Worm (Caenorhabditis elegans) whole organism, early embryonic: Measurements from ENCODE around the gene srt-70.

Experiments
- B0310.2 ChIP-seq: sonication (generic microtip); optimal IDR thresholded peaks from 2 replicates; lab custom pipeline; 2016; ENCODE audit warnings: mild to moderate bottlenecking, missing genetic modification characterization, missing compliant biosample characterization
- F13C5.2 ChIP-seq: sonication (generic microtip); optimal IDR thresholded peaks from 2 replicates; lab custom pipeline; 2017; ENCODE audit warnings: mild to moderate bottlenecking, missing genetic modification characterization, inconsistent platforms, missing compliant biosample characterization
- aly-1 ChIP-seq: sonication (generic microtip); optimal IDR thresholded peaks from 2 replicates; lab custom pipeline; 2016; ENCODE audit warnings: missing genetic modification characterization, missing compliant biosample characterization
- ama-1 ChIP-seq: fragments of 150-350 bp; optimal IDR thresholded peaks from 2 replicates; lab custom pipeline; 2014
- ceh-13 ChIP-seq: fragments of 200-800 bp; sonication (Bioruptor generic); optimal IDR thresholded peaks from 2 replicates; lab custom pipeline; 2018; ENCODE audit warnings: mild to moderate bottlenecking, missing genetic modification characterization, missing compliant biosample characterization
- ceh-36 ChIP-seq: sonication (generic microtip); optimal IDR thresholded peaks from 2 replicates; lab custom pipeline; 2016; ENCODE audit warnings: missing genetic modification characterization, inconsistent platforms, missing compliant biosample characterization
- ets-7 ChIP-seq: sonication (generic microtip); optimal IDR thresholded peaks from 2 replicates; lab custom pipeline; 2016; ENCODE audit warnings: missing genotype, missing genetic modification characterization, missing compliant biosample characterization
- flt-1 ChIP-seq: fragments of 200-800 bp; sonication (Bioruptor generic); IDR thresholded peaks from 2 replicates; pipeline ENCODE4 v1.3.6; 2022; ENCODE audit warnings: missing genetic modification characterization, missing compliant biosample characterization
- hmbx-1 ChIP-seq: sonication (generic microtip); optimal IDR thresholded peaks from 2 replicates; lab custom pipeline; 2016; ENCODE audit warnings: mild to moderate bottlenecking, missing genetic modification characterization, missing compliant biosample characterization
- hnd-1 ChIP-seq: sonication (generic microtip); optimal IDR thresholded peaks from 2 replicates; lab custom pipeline; 2016; ENCODE audit warnings: missing genetic modification characterization, missing compliant biosample characterization
- pes-1 ChIP-seq: fragments of 200-800 bp; sonication (Bioruptor generic); IDR thresholded peaks from 2 replicates; pipeline ENCODE4 v1.3.6; 2022; ENCODE audit warnings: missing genetic modification reagents, missing genetic modification characterization, missing compliant biosample characterization
- sea-1 ChIP-seq: fragments of 200-800 bp; sonication (Bioruptor generic); conservative IDR thresholded peaks from 2 replicates; pipeline ENCODE4 v1.3.6; 2022; ENCODE audit warnings: missing genetic modification characterization, missing compliant biosample characterization
- tbx-11 ChIP-seq: fragments of 200-800 bp; sonication (Bioruptor generic); IDR thresholded peaks from 2 replicates; pipeline ENCODE4 v1.3.6; 2022; ENCODE audit warnings: missing genetic modification characterization, missing compliant biosample characterization
- tbx-37 ChIP-seq: fragments of 200-800 bp; sonication (Bioruptor generic); conservative IDR thresholded peaks from 2 replicates; pipeline ENCODE4 v1.3.6; 2022; ENCODE audit warnings: missing genetic modification reagents, missing genetic modification characterization, missing compliant biosample characterization

DNA sequence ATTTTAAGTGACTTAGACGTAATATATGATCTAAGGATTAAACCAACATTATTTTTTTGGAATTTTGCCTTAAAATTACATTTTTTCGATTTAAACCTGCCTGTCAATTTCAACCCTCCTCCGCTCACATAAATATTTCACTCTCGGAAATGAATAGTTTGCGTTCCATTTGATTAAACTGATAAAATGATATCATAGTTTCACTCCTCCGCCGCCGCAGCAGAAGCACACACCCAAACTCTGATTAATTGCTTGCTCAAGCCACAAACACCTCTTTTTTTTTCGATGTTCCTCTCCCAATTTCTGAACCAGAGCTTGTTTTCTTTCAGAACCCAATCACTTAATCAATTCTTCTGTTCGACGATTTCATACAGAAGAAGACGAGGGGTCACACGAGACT lies 36.3 kb downstream of the srt-70 start, which contains the start of gene Y49G5B.1:
- TF ChIP-seq flt-1 (GFP tag; lab: Robert Waterston, UW) (no peak), ama-1 (no peak), B0310.2 (no peak), ets-7 (tag; lab: Kevin White, UChicago) (no peak), pes-1 (no peak), ceh-36 (tag; lab: Kevin White, UChicago) (no peak), tbx-37 (GFP tag; lab: Robert Waterston, UW) (no peak), aly-1 (tag; lab: Kevin White, UChicago) (no peak), hmbx-1 (no peak), ceh-13 (GFP tag; lab: Kevin White, UChicago) (no peak), hnd-1 (tag; lab: Kevin White, UChicago) (no peak), F13C5.2 (no peak), sea-1 (GFP tag; lab: Robert Waterston, UW) (no peak), tbx-11 (GFP tag; lab: Robert Waterston, UW) (no peak)
